Worm (Caenorhabditis elegans) whole organism, L3 larva: ENCODE results near the gene ugt-33.

ENCODE experiments used
- R02D3.7 ChIP-seq: fragments of 150-350 bp; optimal IDR thresholded peaks from 2 replicates; lab custom pipeline; 2014; ENCODE audit warnings: missing biosample characterization, missing genetic modification characterization
- ZK546.5 ChIP-seq: sonication (generic microtip); optimal IDR thresholded peaks from 2 replicates; lab custom pipeline; 2017; ENCODE audit warnings: missing biosample characterization, missing genetic modification characterization
- ama-1 ChIP-seq: fragments of 150-350 bp; optimal IDR thresholded peaks from 2 replicates; lab custom pipeline; 2018
- ceh-16 ChIP-seq: sonication (generic microtip); optimal IDR thresholded peaks from 2 replicates; lab custom pipeline; 2017; ENCODE audit warnings: missing biosample characterization, missing genetic modification characterization
- ceh-82 ChIP-seq: fragments of 150-350 bp; optimal IDR thresholded peaks from 2 replicates; lab custom pipeline; 2014; ENCODE audit warnings: missing biosample characterization, missing genetic modification characterization
- ceh-9 ChIP-seq: sonication (generic microtip); optimal IDR thresholded peaks from 2 replicates; lab custom pipeline; 2018; ENCODE audit warnings: missing biosample characterization, missing genetic modification characterization
- daf-12 ChIP-seq: fragments of 150-350 bp; optimal IDR thresholded peaks from 2 replicates; lab custom pipeline; 2014; ENCODE audit warnings: missing biosample characterization, missing genetic modification reagents, missing genetic modification characterization
- egl-27 ChIP-seq: sonication (generic microtip); optimal IDR thresholded peaks from 4 replicates; lab custom pipeline; 2017; ENCODE audit warnings: missing biosample characterization, missing genetic modification reagents, missing genetic modification characterization
- egl-5 ChIP-seq: fragments of 150-350 bp; optimal IDR thresholded peaks from 2 replicates; lab custom pipeline; 2017; ENCODE audit warnings: missing biosample characterization, missing genetic modification reagents, missing genetic modification characterization, inconsistent platforms
- elt-1 ChIP-seq: fragments of 150-350 bp; optimal IDR thresholded peaks from 2 replicates; lab custom pipeline; 2014; ENCODE audit warnings: missing biosample characterization, missing genetic modification characterization
- elt-2 ChIP-seq: sonication (generic microtip); optimal IDR thresholded peaks from 2 replicates; lab custom pipeline; 2016; ENCODE audit warnings: missing genetic modification reagents, mild to moderate bottlenecking, missing genetic modification characterization, missing compliant biosample characterization
- elt-3 ChIP-seq, 3 experiments: fragments of 150-350 bp in 1 of 3; sonication (generic microtip) in 2 of 3; optimal IDR thresholded peaks; 2 replicates in 2 of 3; 4 replicates in 1 of 3; lab custom pipeline; 2014 to 2017; ENCODE audit warnings: missing biosample characterization in 3 of 3, missing genetic modification characterization in 3 of 3
- eor-1 ChIP-seq, 2 experiments: fragments of 150-350 bp; optimal IDR thresholded peaks; 2 replicates each; lab custom pipeline; 2014 to 2018; ENCODE audit warnings: missing biosample characterization in 2 of 2, missing genetic modification characterization in 2 of 2
- fkh-10 ChIP-seq: sonication (generic microtip); optimal IDR thresholded peaks from 2 replicates; lab custom pipeline; 2017; ENCODE audit warnings: missing biosample characterization, missing genetic modification reagents, missing genetic modification characterization
- fkh-2 ChIP-seq: fragments of 150-350 bp; optimal IDR thresholded peaks from 2 replicates; lab custom pipeline; 2014; ENCODE audit warnings: missing biosample characterization, missing genetic modification reagents, missing genetic modification characterization
- fos-1 ChIP-seq: fragments of 150-350 bp; optimal IDR thresholded peaks from 2 replicates; lab custom pipeline; 2014; ENCODE audit warnings: missing biosample characterization, missing genetic modification characterization
- hmg-11 ChIP-seq: sonication (generic microtip); optimal IDR thresholded peaks from 2 replicates; lab custom pipeline; 2016; ENCODE audit warnings: missing genetic modification characterization, missing compliant biosample characterization
- jun-1 ChIP-seq: fragments of 150-350 bp; optimal IDR thresholded peaks from 2 replicates; lab custom pipeline; 2014; ENCODE audit warnings: missing biosample characterization, missing genetic modification reagents, missing genetic modification characterization
- lin-39 ChIP-seq: fragments of 150-350 bp; optimal IDR thresholded peaks from 2 replicates; lab custom pipeline; 2018; ENCODE audit warnings: missing biosample characterization, missing genetic modification reagents, missing genetic modification characterization
- mdl-1 ChIP-seq: fragments of 150-350 bp; optimal IDR thresholded peaks from 2 replicates; lab custom pipeline; 2014; ENCODE audit warnings: missing biosample characterization, missing genetic modification characterization
- mml-1 ChIP-seq: fragments of 150-350 bp; sonication (generic microtip); optimal IDR thresholded peaks from 3 replicates; lab custom pipeline; 2014; ENCODE audit warnings: missing biosample characterization, missing genetic modification characterization
- nfya-1 ChIP-seq: sonication (generic microtip); optimal IDR thresholded peaks from 2 replicates; lab custom pipeline; 2017; ENCODE audit warnings: missing genetic modification characterization, mild to moderate bottlenecking, missing compliant biosample characterization, antibody characterized with exemption, moderate library complexity; ENCODE audit not compliant: insufficient read depth
- nhr-23 ChIP-seq: fragments of 150-350 bp; optimal IDR thresholded peaks from 2 replicates; lab custom pipeline; 2014; ENCODE audit warnings: missing biosample characterization, missing genetic modification reagents, missing genetic modification characterization
- nhr-237 ChIP-seq: fragments of 150-350 bp; optimal IDR thresholded peaks from 2 replicates; lab custom pipeline; 2014; ENCODE audit warnings: missing biosample characterization, missing genetic modification characterization
- nhr-25 ChIP-seq: sonication (generic microtip); optimal IDR thresholded peaks from 2 replicates; lab custom pipeline; 2017; ENCODE audit warnings: missing biosample characterization, missing genetic modification characterization
- nhr-28 ChIP-seq: fragments of 150-350 bp; optimal IDR thresholded peaks from 2 replicates; lab custom pipeline; 2014; ENCODE audit warnings: missing biosample characterization, missing genetic modification characterization
- nhr-67 ChIP-seq: fragments of 150-350 bp; optimal IDR thresholded peaks from 2 replicates; lab custom pipeline; 2014; ENCODE audit warnings: missing biosample characterization, missing genetic modification characterization
- nhr-77 ChIP-seq: fragments of 150-350 bp; optimal IDR thresholded peaks from 2 replicates; lab custom pipeline; 2014; ENCODE audit warnings: missing biosample characterization, missing genetic modification characterization
- pha-4 ChIP-seq: fragments of 150-350 bp; optimal IDR thresholded peaks from 2 replicates; lab custom pipeline; 2014; ENCODE audit warnings: missing biosample characterization, missing genetic modification reagents, missing genetic modification characterization
- pqm-1 ChIP-seq: fragments of 150-350 bp; optimal IDR thresholded peaks from 2 replicates; lab custom pipeline; 2017; ENCODE audit warnings: missing biosample characterization, missing genetic modification characterization, inconsistent platforms
- sea-2 ChIP-seq: fragments of 150-350 bp; sonication (generic microtip); optimal IDR thresholded peaks from 4 replicates; lab custom pipeline; 2014; ENCODE audit warnings: missing biosample characterization, missing genetic modification reagents, missing genetic modification characterization
- tbx-2 ChIP-seq: sonication (generic microtip); optimal IDR thresholded peaks from 2 replicates; lab custom pipeline; 2016; ENCODE audit warnings: mild to moderate bottlenecking, missing genetic modification characterization, missing compliant biosample characterization
- unc-39 ChIP-seq: sonication (generic microtip); optimal IDR thresholded peaks from 4 replicates; lab custom pipeline; 2017; ENCODE audit warnings: missing biosample characterization, missing genetic modification characterization
- unc-62 ChIP-seq: fragments of 150-350 bp; sonication (generic microtip); optimal IDR thresholded peaks from 4 replicates; lab custom pipeline; 2014; ENCODE audit warnings: missing biosample characterization, missing genetic modification reagents, missing genetic modification characterization
- ztf-11 ChIP-seq: fragments of 150-350 bp; optimal IDR thresholded peaks from 2 replicates; lab custom pipeline; 2014; ENCODE audit warnings: missing biosample characterization, missing genetic modification characterization
- ztf-4 ChIP-seq: fragments of 150-350 bp; optimal IDR thresholded peaks from 2 replicates; lab custom pipeline; 2014; ENCODE audit warnings: missing biosample characterization, missing genetic modification characterization

ugt-33 gene

ce11 chrV:10483995-10484394 is 9.2 kb upstream of the ugt-33 start:
- TF ChIP-seq pqm-1, result peak; percentile 16
- TF ChIP-seq elt-2 (tag; lab: Kevin White, UChicago), result peak; percentile 85
- TF ChIP-seq fkh-2 (tag; lab: Kevin White, UChicago), result no peak

ce11 chrV:10484640-10485039 is 8.6 kb upstream of the ugt-33 start, which contains the start of gene Y32F6B.1:
Gene Y32F6B.1, minus strand, starts transcription at chrV:10484740.
- TF ChIP-seq daf-12, result no peak

DNA sequence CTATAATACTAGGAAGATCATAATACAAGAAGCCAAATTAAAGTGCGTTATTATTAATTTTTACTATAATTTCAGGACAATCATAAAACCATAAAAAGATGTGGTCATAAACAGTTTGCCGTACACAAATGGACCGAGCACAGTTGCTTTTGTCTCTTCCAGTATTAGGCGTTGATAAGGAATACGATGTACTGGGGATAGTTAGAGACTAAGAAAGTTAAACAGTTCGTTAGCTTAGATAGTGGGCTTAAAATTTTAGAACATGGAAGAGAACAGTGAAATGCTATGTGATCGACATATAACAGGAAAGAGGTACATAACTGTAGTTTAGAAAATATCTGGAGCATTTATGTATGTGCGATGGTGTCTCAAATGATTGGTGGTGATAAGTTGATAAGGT is 7.8 kb upstream of the ugt-33 start:
- TF ChIP-seq nhr-237 (tag; lab: Kevin White, UChicago), result no peak
- peak; percentile 73 for TF ChIP-seq elt-2 (tag; lab: Kevin White, UChicago)
- TF ChIP-seq pha-4, result no peak
- no peak for TF ChIP-seq nhr-23 (tag; lab: Kevin White, UChicago)
- TF ChIP-seq pqm-1, result peak; percentile 59

DNA sequence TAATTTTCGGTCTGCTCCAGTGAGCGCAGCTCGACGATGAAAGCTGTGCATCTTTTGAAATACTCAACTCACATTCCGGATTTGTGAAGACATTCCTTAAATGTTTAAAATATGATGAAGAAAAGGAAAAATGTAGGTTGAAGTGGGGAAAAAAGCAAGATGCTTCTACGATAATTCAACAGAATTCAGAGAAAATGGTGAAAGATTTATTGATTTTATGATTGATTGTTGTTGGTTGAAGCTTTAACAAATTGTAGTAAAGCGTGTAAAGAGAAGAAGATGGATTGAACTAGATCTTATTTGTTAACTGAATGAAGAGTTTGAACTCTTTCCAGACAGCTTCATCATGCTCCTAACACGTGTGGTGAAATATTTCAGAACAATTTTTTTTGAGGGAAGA is 3.2 kb upstream of the ugt-33 start, which contains the start of gene ncx-5:
ncx-5 (minus strand) TSS at position 101 of the 400 bp plus-strand sequence.
- no peak for TF ChIP-seq nfya-1 (tag; lab: Kevin White, UChicago)
- no peak for TF ChIP-seq elt-2 (tag; lab: Kevin White, UChicago)
- no peak for TF ChIP-seq lin-39 (tag; lab: Kevin White, UChicago)
- no peak for TF ChIP-seq ztf-11 (tag; lab: Kevin White, UChicago)
- TF ChIP-seq eor-1 (tag; optimal IDR thresholded peaks at IDR 0.05; lab: Kevin White, UChicago), result no peak
- no peak for TF ChIP-seq R02D3.7 (tag; lab: Kevin White, UChicago)
- TF ChIP-seq, all 47 proteins: peak for 0

DNA sequence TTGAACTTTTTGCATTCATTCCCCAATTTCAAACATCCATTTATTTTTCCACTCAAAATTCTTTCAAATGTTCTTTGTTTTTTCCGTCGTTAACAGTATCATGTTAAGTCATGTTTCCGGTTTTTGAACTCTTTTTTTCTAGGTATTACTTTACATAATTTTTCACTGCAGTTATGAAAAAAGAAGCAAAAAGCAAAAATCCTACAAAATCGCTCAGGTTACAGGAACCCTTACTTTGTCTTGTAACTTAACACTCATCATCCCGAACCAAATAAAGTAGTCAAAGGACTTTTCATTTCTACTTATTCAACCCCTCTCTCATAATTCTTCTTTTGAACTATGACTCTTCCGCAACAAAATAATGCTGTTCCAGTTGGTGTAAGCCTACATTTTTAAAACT is 1.8 kb upstream of the ugt-33 start, which contains the start of gene aqp-5:
aqp-5 (plus strand) TSS at position 301 of the 400 bp plus-strand sequence.
- TF ChIP-seq elt-2 (tag; lab: Kevin White, UChicago) (no peak), tbx-2 (tag; lab: Kevin White, UChicago) (no peak), elt-3 (tag; optimal IDR thresholded peaks at IDR 0.05; lab: Kevin White, UChicago) (no peak), mdl-1 (no peak), egl-5 (tag; lab: Kevin White, UChicago) (no peak), daf-12 (no peak), nhr-77 (tag; lab: Kevin White, UChicago) (no peak), hmg-11 (no peak), ceh-82 (tag; lab: Kevin White, UChicago) (no peak), nhr-28 (tag; lab: Kevin White, UChicago) (no peak), unc-39 (tag; lab: Kevin White, UChicago) (no peak), fos-1 (tag; lab: Kevin White, UChicago) (no peak), ama-1 (lab: Kevin White, UChicago) (no peak), egl-27 (tag; lab: Kevin White, UChicago) (no peak), nhr-237 (tag; lab: Kevin White, UChicago) (no peak)

ce11 chrV:10496733-10497132 is 3.5 kb downstream of the ugt-33 start, which contains the start of gene C35A5.4:
Gene C35A5.4, plus strand, starts transcription at chrV:10497033.
- no peak for TF ChIP-seq sea-2 (GFP tag; lab: Kevin White, UChicago)
- TF ChIP-seq daf-12, result no peak
- TF ChIP-seq lin-39 (tag; lab: Kevin White, UChicago), result no peak
- no peak for TF ChIP-seq elt-3 (tag; optimal IDR thresholded peaks at IDR 0.05; lab: Kevin White, UChicago)
- TF ChIP-seq R02D3.7 (tag; lab: Kevin White, UChicago), result no peak
- TF ChIP-seq ZK546.5 (tag; lab: Kevin White, UChicago), result no peak
- no peak for TF ChIP-seq eor-1 (tag; optimal IDR thresholded peaks at IDR 0.05; lab: Kevin White, UChicago)
- TF ChIP-seq elt-1 (tag; lab: Kevin White, UChicago), result no peak
- TF ChIP-seq ama-1 (lab: Kevin White, UChicago), result no peak
- TF ChIP-seq nhr-77 (tag; lab: Kevin White, UChicago), result no peak
- no peak for TF ChIP-seq nfya-1 (tag; lab: Kevin White, UChicago)

- no peak for TF ChIP-seq fkh-2 (tag; lab: Kevin White, UChicago)
- no peak for TF ChIP-seq ztf-4
- no peak for TF ChIP-seq unc-62
- no peak for TF ChIP-seq nhr-67 (tag; lab: Kevin White, UChicago)
- TF ChIP-seq elt-2 (tag; lab: Kevin White, UChicago), result no peak
- TF ChIP-seq ceh-9 (tag; lab: Kevin White, UChicago), result no peak
- no peak for TF ChIP-seq mml-1 (tag; lab: Kevin White, UChicago)
- TF ChIP-seq lin-39 (tag; lab: Kevin White, UChicago), result no peak
- TF ChIP-seq egl-5 (tag; lab: Kevin White, UChicago), result no peak
- TF ChIP-seq nhr-237 (tag; lab: Kevin White, UChicago), result no peak
- no peak for TF ChIP-seq elt-1 (tag; lab: Kevin White, UChicago)
- TF ChIP-seq ceh-16 (tag; lab: Kevin White, UChicago), result no peak
- no peak for TF ChIP-seq jun-1 (tag; lab: Kevin White, UChicago)
- no peak for TF ChIP-seq nfya-1 (tag; lab: Kevin White, UChicago)
- no peak for TF ChIP-seq ceh-82 (tag; lab: Kevin White, UChicago)
- TF ChIP-seq nhr-25 (tag; lab: Kevin White, UChicago), result no peak
- no peak for TF ChIP-seq fkh-10
Measured at ce11 chrV:10501295-10501694, 8.1 kb downstream of the ugt-33 start, which contains the start of gene C35A5.3. Gene C35A5.3, minus strand, starts transcription at chrV:10501395.
